Worm (Caenorhabditis elegans): ENCODE data around the gene C12D8.20.

Gene C12D8.20

DNA sequence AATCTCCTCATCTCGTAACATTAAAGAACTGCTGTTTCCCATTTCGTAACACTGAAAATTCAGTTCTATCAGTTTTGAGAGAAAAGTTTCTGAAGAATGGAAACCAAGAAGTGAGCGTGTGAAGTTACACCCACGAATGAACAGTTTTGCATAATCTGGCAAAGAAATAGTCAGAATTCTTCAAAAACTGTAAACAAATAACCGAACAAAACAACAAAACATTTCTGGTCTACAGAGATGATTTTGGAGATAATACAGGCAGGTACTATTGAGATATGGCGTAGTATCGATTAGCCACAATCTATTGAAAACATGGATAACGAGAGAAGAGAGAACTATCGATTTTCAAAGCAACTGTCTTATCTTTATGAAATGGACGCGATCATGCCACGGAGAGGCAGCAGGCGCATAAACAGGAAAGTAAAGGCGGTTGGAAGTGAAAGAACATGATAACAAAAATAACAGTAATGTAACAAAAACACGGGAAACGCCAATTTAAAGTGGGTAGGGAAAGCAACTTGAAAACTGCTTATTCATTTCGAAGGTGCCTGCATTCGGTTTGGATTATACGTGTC, 18.6 kb upstream of the C12D8.20 start, which contains the start of gene chpf-1:
Gene chpf-1, minus strand, starts transcription at position 51 of the 575 bp plus-strand sequence.
- TF ChIP-seq dmd-4 (tag; optimal IDR thresholded peaks at IDR 0.05; ENCODE audit: borderline replicate concordance) (no peak), K09A11.1 (tag; optimal IDR thresholded peaks at IDR 0.05; ENCODE audit: insufficient read depth) (no peak), elt-2 (tag; optimal IDR thresholded peaks at IDR 0.05) (peak; percentile 41)

- TF ChIP-seq nfya-1 (tag; optimal IDR thresholded peaks at IDR 0.05) = peak; percentile 21
- no peak for TF ChIP-seq lim-6 (tag; optimal IDR thresholded peaks at IDR 0.05)
- TF ChIP-seq unc-42 (tag; optimal IDR thresholded peaks at IDR 0.05) = peak; percentile 20
- no peak for TF ChIP-seq F13H6.1 (tag; optimal IDR thresholded peaks at IDR 0.05)
- TF ChIP-seq pros-1 (tag; optimal IDR thresholded peaks at IDR 0.05) = no peak
Measured at ce11 chrV:10204863-10205338, 17.2 kb upstream of the C12D8.20 start, which contains the start of the genes ZK856.19 and ZK856.11. ZK856.19 (minus strand) TSS chrV:10204913. ZK856.11 (minus strand) TSS chrV:10204938.

DNA sequence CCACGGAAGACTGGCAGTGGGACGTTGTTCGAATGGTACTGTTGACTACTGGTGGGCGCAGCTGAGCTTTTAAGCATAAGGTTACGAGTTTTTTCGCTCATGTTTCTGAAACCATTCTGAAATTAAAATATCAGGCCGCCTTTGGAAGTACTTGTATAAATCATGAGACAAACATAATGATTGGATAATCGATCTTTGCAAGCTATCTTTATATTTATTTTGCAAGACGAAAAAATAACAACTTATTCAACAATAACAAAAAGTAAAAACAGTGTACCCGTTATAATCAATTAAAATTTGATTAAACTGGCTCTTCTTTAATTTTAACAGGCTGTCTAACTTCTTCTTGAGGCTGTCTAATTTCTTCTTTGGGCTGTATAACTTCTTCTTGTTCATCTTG, 16.6 kb upstream of the C12D8.20 start, which contains the start of gene ZK856.16:
Gene ZK856.16, minus strand, starts transcription at position 101 of the 400 bp plus-strand sequence.
- no peak for TF ChIP-seq unc-55 (GFP tag; optimal IDR thresholded peaks at IDR 0.05)
- TF ChIP-seq madf-2 (tag; optimal IDR thresholded peaks at IDR 0.05) = no peak
- no peak for TF ChIP-seq ceh-19 (GFP tag; optimal IDR thresholded peaks at IDR 0.05)
- TF ChIP-seq lim-6 (tag; optimal IDR thresholded peaks at IDR 0.05) = no peak
- TF ChIP-seq ahr-1 (tag; optimal IDR thresholded peaks at IDR 0.05) = no peak
- TF ChIP-seq dmd-4 (tag; optimal IDR thresholded peaks at IDR 0.05; ENCODE audit: borderline replicate concordance) = no peak

DNA sequence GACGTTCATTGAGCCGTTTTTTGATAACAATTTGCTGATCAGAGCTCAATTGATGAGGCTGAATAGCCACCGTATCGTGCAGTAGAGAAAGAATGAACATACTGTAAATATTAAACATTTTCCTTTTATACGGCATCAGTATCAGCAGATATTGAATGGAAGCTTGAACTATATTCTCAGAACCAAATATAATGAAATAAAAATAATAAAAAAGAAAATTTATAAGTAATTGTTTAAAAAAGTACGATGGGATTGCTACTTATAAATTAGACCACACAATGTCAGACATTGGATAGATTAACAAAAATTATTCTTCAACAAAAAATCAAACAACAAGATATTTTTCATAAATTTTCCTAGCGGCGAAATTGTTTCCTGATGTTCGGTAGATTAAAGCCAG, 15.6 kb upstream of the C12D8.20 start, which contains the start of gene rpc-25:
Gene rpc-25, minus strand, starts transcription at position 101 of the 400 bp plus-strand sequence.
- TF ChIP-seq dve-1 (tag; optimal IDR thresholded peaks at IDR 0.05) (no peak), ceh-9 (tag; optimal IDR thresholded peaks at IDR 0.05) (no peak), ceh-2 (tag; optimal IDR thresholded peaks at IDR 0.05) (no peak), hlh-15 (tag; optimal IDR thresholded peaks at IDR 0.05) (no peak), hlh-30 (tag; optimal IDR thresholded peaks at IDR 0.05; ENCODE audit: insufficient read depth) (no peak), fkh-10 (GFP tag; optimal IDR thresholded peaks at IDR 0.05) (no peak), nhr-11 (tag; optimal IDR thresholded peaks at IDR 0.05) (no peak), C38D4.7 (GFP tag; optimal IDR thresholded peaks at IDR 0.05) (no peak), sox-4 (tag; optimal IDR thresholded peaks at IDR 0.05) (no peak), C08G9.2 (tag; optimal IDR thresholded peaks at IDR 0.05) (no peak), elt-2 (tag; optimal IDR thresholded peaks at IDR 0.05) (no peak), nfya-1 (tag; optimal IDR thresholded peaks at IDR 0.05) (no peak), tbx-7 (tag; optimal IDR thresholded peaks at IDR 0.05) (no peak), pha-2 (tag; optimal IDR thresholded peaks at IDR 0.05) (no peak), ceh-14 (tag; optimal IDR thresholded peaks at IDR 0.05) (no peak)

ce11 chrV:10210244-10210643, 11.9 kb upstream of the C12D8.20 start, which contains the start of gene tftc-3:
tftc-3 (minus strand) TSS chrV:10210344.
- TF ChIP-seq ceh-18 (tag; optimal IDR thresholded peaks at IDR 0.05) = no peak
- no peak for TF ChIP-seq ceh-14 (tag; optimal IDR thresholded peaks at IDR 0.05)
- no peak for TF ChIP-seq fkh-6 (tag; optimal IDR thresholded peaks at IDR 0.05)
- no peak for TF ChIP-seq ceh-31 (tag; optimal IDR thresholded peaks at IDR 0.05)
- no peak for TF ChIP-seq fax-1 (tag; optimal IDR thresholded peaks at IDR 0.05)
- no peak for TF ChIP-seq unc-86 (tag; optimal IDR thresholded peaks at IDR 0.05)

DNA sequence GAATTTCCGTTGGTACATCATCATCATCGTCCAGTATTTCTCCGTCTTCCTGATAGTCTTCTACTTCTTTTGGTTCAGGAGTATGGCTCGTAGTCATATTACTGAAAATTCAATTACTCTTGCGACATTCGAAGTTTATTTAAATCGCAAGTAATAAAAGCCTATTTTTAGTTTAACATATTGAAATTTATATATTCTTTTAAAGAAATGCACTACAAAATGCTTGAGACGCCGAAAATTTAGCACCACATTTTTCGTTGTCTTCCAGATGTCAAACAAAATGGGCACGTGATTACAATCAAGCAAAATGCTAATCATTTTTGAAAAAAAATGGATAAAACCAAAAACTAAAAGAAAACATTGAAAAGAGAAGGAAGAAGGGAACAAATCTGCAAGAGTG, 10.1 kb upstream of the C12D8.20 start, which contains the start of gene zhit-3:
Gene zhit-3, minus strand, starts transcription at position 101 of the 400 bp plus-strand sequence.
- TF ChIP-seq Y22D7AL.16 (tag; optimal IDR thresholded peaks at IDR 0.05) (no peak), hlh-6 (tag; optimal IDR thresholded peaks at IDR 0.05) (no peak), ceh-9 (tag; optimal IDR thresholded peaks at IDR 0.05) (no peak), lim-6 (tag; optimal IDR thresholded peaks at IDR 0.05) (no peak), hlh-13 (GFP tag; optimal IDR thresholded peaks at IDR 0.05) (no peak)

Data from whole organism, late embryonic.